Worm (Caenorhabditis elegans) whole organism, L3 larva: ENCODE measurements around the gene F25H9.6.

Source experiments
- R02D3.7 ChIP-seq: fragments of 150-350 bp; optimal IDR thresholded peaks from 2 replicates; lab custom pipeline; 2014; ENCODE audit warnings: missing biosample characterization, missing genetic modification characterization
- ZK546.5 ChIP-seq: sonication (generic microtip); optimal IDR thresholded peaks from 2 replicates; lab custom pipeline; 2017; ENCODE audit warnings: missing biosample characterization, missing genetic modification characterization
- aly-2 ChIP-seq: fragments of 150-350 bp; optimal IDR thresholded peaks from 2 replicates; lab custom pipeline; 2014; ENCODE audit warnings: missing biosample characterization, missing genetic modification characterization
- ama-1 ChIP-seq: fragments of 150-350 bp; optimal IDR thresholded peaks from 2 replicates; lab custom pipeline; 2018
- ceh-28 ChIP-seq: fragments of 150-350 bp; optimal IDR thresholded peaks from 2 replicates; lab custom pipeline; 2014; ENCODE audit warnings: missing biosample characterization, missing genetic modification reagents, missing genetic modification characterization
- ceh-9 ChIP-seq: sonication (generic microtip); optimal IDR thresholded peaks from 2 replicates; lab custom pipeline; 2018; ENCODE audit warnings: missing biosample characterization, missing genetic modification characterization
- daf-12 ChIP-seq: fragments of 150-350 bp; optimal IDR thresholded peaks from 2 replicates; lab custom pipeline; 2014; ENCODE audit warnings: missing biosample characterization, missing genetic modification reagents, missing genetic modification characterization
- egl-27 ChIP-seq: sonication (generic microtip); optimal IDR thresholded peaks from 4 replicates; lab custom pipeline; 2017; ENCODE audit warnings: missing biosample characterization, missing genetic modification reagents, missing genetic modification characterization
- egl-5 ChIP-seq: fragments of 150-350 bp; optimal IDR thresholded peaks from 2 replicates; lab custom pipeline; 2017; ENCODE audit warnings: missing biosample characterization, missing genetic modification reagents, missing genetic modification characterization, inconsistent platforms
- elt-1 ChIP-seq: fragments of 150-350 bp; optimal IDR thresholded peaks from 2 replicates; lab custom pipeline; 2014; ENCODE audit warnings: missing biosample characterization, missing genetic modification characterization
- elt-2 ChIP-seq: sonication (generic microtip); optimal IDR thresholded peaks from 2 replicates; lab custom pipeline; 2016; ENCODE audit warnings: missing genetic modification reagents, mild to moderate bottlenecking, missing genetic modification characterization, missing compliant biosample characterization
- elt-3 ChIP-seq, 3 experiments: fragments of 150-350 bp in 1 of 3; sonication (generic microtip) in 2 of 3; optimal IDR thresholded peaks; 2 replicates in 2 of 3; 4 replicates in 1 of 3; lab custom pipeline; 2014 to 2017; ENCODE audit warnings: missing biosample characterization in 3 of 3, missing genetic modification characterization in 3 of 3
- fkh-10 ChIP-seq: sonication (generic microtip); optimal IDR thresholded peaks from 2 replicates; lab custom pipeline; 2017; ENCODE audit warnings: missing biosample characterization, missing genetic modification reagents, missing genetic modification characterization
- fkh-2 ChIP-seq: fragments of 150-350 bp; optimal IDR thresholded peaks from 2 replicates; lab custom pipeline; 2014; ENCODE audit warnings: missing biosample characterization, missing genetic modification reagents, missing genetic modification characterization
- fos-1 ChIP-seq: fragments of 150-350 bp; optimal IDR thresholded peaks from 2 replicates; lab custom pipeline; 2014; ENCODE audit warnings: missing biosample characterization, missing genetic modification characterization
- hmg-11 ChIP-seq: sonication (generic microtip); optimal IDR thresholded peaks from 2 replicates; lab custom pipeline; 2016; ENCODE audit warnings: missing genetic modification characterization, missing compliant biosample characterization
- jun-1 ChIP-seq: fragments of 150-350 bp; optimal IDR thresholded peaks from 2 replicates; lab custom pipeline; 2014; ENCODE audit warnings: missing biosample characterization, missing genetic modification reagents, missing genetic modification characterization
- lin-15B ChIP-seq: fragments of 150-350 bp; optimal IDR thresholded peaks from 2 replicates; lab custom pipeline; 2014; ENCODE audit warnings: missing biosample characterization, missing genetic modification characterization
- lin-39 ChIP-seq: fragments of 150-350 bp; optimal IDR thresholded peaks from 2 replicates; lab custom pipeline; 2018; ENCODE audit warnings: missing biosample characterization, missing genetic modification reagents, missing genetic modification characterization
- mdl-1 ChIP-seq: fragments of 150-350 bp; optimal IDR thresholded peaks from 2 replicates; lab custom pipeline; 2014; ENCODE audit warnings: missing biosample characterization, missing genetic modification characterization
- mml-1 ChIP-seq: fragments of 150-350 bp; sonication (generic microtip); optimal IDR thresholded peaks from 3 replicates; lab custom pipeline; 2014; ENCODE audit warnings: missing biosample characterization, missing genetic modification characterization
- nfya-1 ChIP-seq: sonication (generic microtip); optimal IDR thresholded peaks from 2 replicates; lab custom pipeline; 2017; ENCODE audit warnings: missing genetic modification characterization, mild to moderate bottlenecking, missing compliant biosample characterization, antibody characterized with exemption, moderate library complexity; ENCODE audit not compliant: insufficient read depth
- nhr-11 ChIP-seq: fragments of 150-350 bp; optimal IDR thresholded peaks from 2 replicates; lab custom pipeline; 2014; ENCODE audit warnings: missing biosample characterization, missing genetic modification characterization
- nhr-12 ChIP-seq: fragments of 150-350 bp; optimal IDR thresholded peaks from 2 replicates; lab custom pipeline; 2014; ENCODE audit warnings: missing biosample characterization, missing genetic modification characterization
- nhr-23 ChIP-seq: fragments of 150-350 bp; optimal IDR thresholded peaks from 2 replicates; lab custom pipeline; 2014; ENCODE audit warnings: missing biosample characterization, missing genetic modification reagents, missing genetic modification characterization
- nhr-237 ChIP-seq: fragments of 150-350 bp; optimal IDR thresholded peaks from 2 replicates; lab custom pipeline; 2014; ENCODE audit warnings: missing biosample characterization, missing genetic modification characterization
- nhr-25 ChIP-seq: sonication (generic microtip); optimal IDR thresholded peaks from 2 replicates; lab custom pipeline; 2017; ENCODE audit warnings: missing biosample characterization, missing genetic modification characterization
- nhr-43 ChIP-seq: sonication (generic microtip); optimal IDR thresholded peaks from 2 replicates; lab custom pipeline; 2016; ENCODE audit warnings: mild to moderate bottlenecking, missing genetic modification characterization, missing compliant biosample characterization; ENCODE audit not compliant: poor library complexity, severe bottlenecking
- nhr-67 ChIP-seq: fragments of 150-350 bp; optimal IDR thresholded peaks from 2 replicates; lab custom pipeline; 2014; ENCODE audit warnings: missing biosample characterization, missing genetic modification characterization
- nhr-77 ChIP-seq: fragments of 150-350 bp; optimal IDR thresholded peaks from 2 replicates; lab custom pipeline; 2014; ENCODE audit warnings: missing biosample characterization, missing genetic modification characterization
- pha-4 ChIP-seq: fragments of 150-350 bp; optimal IDR thresholded peaks from 2 replicates; lab custom pipeline; 2014; ENCODE audit warnings: missing biosample characterization, missing genetic modification reagents, missing genetic modification characterization
- pqm-1 ChIP-seq: fragments of 150-350 bp; optimal IDR thresholded peaks from 2 replicates; lab custom pipeline; 2017; ENCODE audit warnings: missing biosample characterization, missing genetic modification characterization, inconsistent platforms
- sea-2 ChIP-seq: fragments of 150-350 bp; sonication (generic microtip); optimal IDR thresholded peaks from 4 replicates; lab custom pipeline; 2014; ENCODE audit warnings: missing biosample characterization, missing genetic modification reagents, missing genetic modification characterization
- skn-1 ChIP-seq: fragments of 150-350 bp; optimal IDR thresholded peaks from 2 replicates; lab custom pipeline; 2014; ENCODE audit warnings: missing biosample characterization, missing genetic modification characterization
- snpc-4 ChIP-seq: fragments of 150-350 bp; optimal IDR thresholded peaks from 2 replicates; lab custom pipeline; 2014; ENCODE audit warnings: missing biosample characterization, missing genetic modification characterization
- tbx-2 ChIP-seq: sonication (generic microtip); optimal IDR thresholded peaks from 2 replicates; lab custom pipeline; 2016; ENCODE audit warnings: mild to moderate bottlenecking, missing genetic modification characterization, missing compliant biosample characterization
- unc-39 ChIP-seq: sonication (generic microtip); optimal IDR thresholded peaks from 4 replicates; lab custom pipeline; 2017; ENCODE audit warnings: missing biosample characterization, missing genetic modification characterization
- unc-62 ChIP-seq: fragments of 150-350 bp; sonication (generic microtip); optimal IDR thresholded peaks from 4 replicates; lab custom pipeline; 2014; ENCODE audit warnings: missing biosample characterization, missing genetic modification reagents, missing genetic modification characterization
- zag-1 ChIP-seq: fragments of 150-350 bp; optimal IDR thresholded peaks from 2 replicates; lab custom pipeline; 2014; ENCODE audit warnings: missing biosample characterization, missing genetic modification characterization
- ztf-11 ChIP-seq: fragments of 150-350 bp; optimal IDR thresholded peaks from 2 replicates; lab custom pipeline; 2014; ENCODE audit warnings: missing biosample characterization, missing genetic modification characterization
- ztf-4 ChIP-seq: fragments of 150-350 bp; optimal IDR thresholded peaks from 2 replicates; lab custom pipeline; 2014; ENCODE audit warnings: missing biosample characterization, missing genetic modification characterization

F25H9.6 gene

DNA sequence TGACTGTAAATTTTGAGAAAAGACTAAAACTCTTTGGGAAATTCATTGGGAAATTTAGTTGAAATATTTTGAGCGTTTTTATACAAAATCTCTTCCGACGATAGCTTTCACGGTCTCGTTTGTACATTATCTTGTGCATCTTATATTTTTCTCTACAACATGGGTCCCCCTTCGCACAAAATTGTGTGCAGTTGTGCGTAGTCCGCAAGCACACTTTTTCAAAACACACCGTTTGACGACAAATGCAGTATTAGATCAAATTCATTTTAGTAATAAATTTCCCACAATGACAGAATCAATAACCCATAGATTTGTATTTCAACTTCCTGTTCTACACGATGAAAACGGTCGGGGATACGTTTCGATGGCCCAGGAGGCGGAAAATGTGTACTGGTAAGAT, 10.3 kb downstream of the F25H9.6 start, which contains the start of gene F25H9.2:
Gene F25H9.2, plus strand, starts transcription at position 226 of the 400 bp plus-strand sequence.
- TF ChIP-seq lin-15B = peak; percentile 20
- TF ChIP-seq zag-1 (tag; lab: Kevin White, UChicago) = no peak
- peak; percentile 39 for TF ChIP-seq hmg-11
- peak; percentile 5 for TF ChIP-seq elt-2
- TF ChIP-seq nhr-67 (tag; lab: Kevin White, UChicago) = no peak
- no peak for TF ChIP-seq fos-1 (tag; lab: Kevin White, UChicago)

- TF ChIP-seq ceh-28 (no peak), daf-12 (no peak), ztf-11 (no peak), nhr-25 (tag; lab: Kevin White, UChicago) (no peak), sea-2 (no peak), fos-1 (tag; lab: Kevin White, UChicago) (no peak), ztf-4 (tag; lab: Kevin White, UChicago) (no peak), elt-1 (no peak)
These were observed 12.7 kb downstream of the F25H9.6 start, which contains the start of gene lurp-3 for ce11 chrV:13455448-13455847. Gene lurp-3 (plus strand): TSS chrV:13455748.

DNA sequence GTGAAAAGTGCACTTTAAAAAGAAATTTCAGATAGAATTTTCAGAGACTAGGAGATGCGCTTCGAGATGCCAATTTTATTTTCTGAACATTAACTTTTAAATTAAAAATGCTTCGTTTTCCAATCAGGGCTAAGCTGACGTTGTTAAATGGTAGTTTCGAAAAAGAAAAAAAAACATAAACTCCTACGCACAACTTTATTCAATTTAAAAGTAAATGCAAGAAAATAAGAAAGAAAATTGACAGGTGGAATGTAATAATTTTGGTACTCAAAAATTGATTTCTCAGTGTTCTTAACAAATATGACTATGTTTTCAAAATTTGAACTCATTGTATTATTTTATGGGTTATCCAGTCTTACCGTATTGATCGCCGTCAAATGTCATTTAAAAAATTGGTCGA, 14.8 kb downstream of the F25H9.6 start, which contains the start of gene lurp-2:
Gene lurp-2, plus strand, starts transcription at position 301 of the 400 bp plus-strand sequence.
- TF ChIP-seq skn-1 (no peak), R02D3.7 (no peak), pha-4 (tag; lab: Kevin White, UChicago) (no peak), lin-39 (tag; lab: Kevin White, UChicago) (no peak), daf-12 (no peak), mml-1 (tag; lab: Kevin White, UChicago) (no peak), hmg-11 (no peak), mdl-1 (tag; lab: Kevin White, UChicago) (no peak), ztf-11 (no peak), egl-27 (tag; lab: Kevin White, UChicago) (no peak), elt-1 (no peak), fkh-2 (no peak), unc-62 (no peak), ZK546.5 (no peak), nhr-237 (tag; lab: Kevin White, UChicago) (no peak), ceh-28 (no peak), aly-2 (tag; lab: Kevin White, UChicago) (no peak)

- peak; percentile 54 for TF ChIP-seq elt-2
- no peak for TF ChIP-seq hmg-11
- no peak for TF ChIP-seq nhr-11 (tag; lab: Kevin White, UChicago)
- TF ChIP-seq egl-5 = no peak
- TF ChIP-seq lin-39 (tag; lab: Kevin White, UChicago) = no peak
- no peak for TF ChIP-seq aly-2 (tag; lab: Kevin White, UChicago)
- no peak for TF ChIP-seq ztf-11
- no peak for TF ChIP-seq snpc-4 (tag; lab: Kevin White, UChicago)
- no peak for TF ChIP-seq nhr-12 (tag; lab: Kevin White, UChicago)
- no peak for TF ChIP-seq skn-1
- no peak for TF ChIP-seq ZK546.5
- no peak for TF ChIP-seq ama-1 (lab: Kevin White, UChicago)
- TF ChIP-seq R02D3.7 = no peak
- peak; percentile 3 for TF ChIP-seq nfya-1
- TF ChIP-seq elt-1 = peak; percentile 72
- TF ChIP-seq nhr-23 = no peak
- no peak for TF ChIP-seq unc-39
- TF ChIP-seq tbx-2 (tag; lab: Kevin White, UChicago) = no peak
- no peak for TF ChIP-seq mml-1 (tag; lab: Kevin White, UChicago)
- TF ChIP-seq nhr-67 (tag; lab: Kevin White, UChicago) = no peak
- TF ChIP-seq nhr-43 = no peak
- peak; percentile 72 for TF ChIP-seq nhr-25 (tag; lab: Kevin White, UChicago)
- TF ChIP-seq unc-62 = no peak
- TF ChIP-seq mdl-1 (tag; lab: Kevin White, UChicago) = no peak
- TF ChIP-seq elt-3 (tag; optimal IDR thresholded peaks at IDR 0.05; lab: Kevin White, UChicago) = no peak
- TF ChIP-seq fkh-2 = no peak
- no peak for TF ChIP-seq fos-1 (tag; lab: Kevin White, UChicago)
- peak; percentile 22 for TF ChIP-seq pha-4 (tag; lab: Kevin White, UChicago)
- no peak for TF ChIP-seq pqm-1 (tag; lab: Kevin White, UChicago)
- no peak for TF ChIP-seq nhr-77 (tag; lab: Kevin White, UChicago)
- TF ChIP-seq daf-12 = no peak
- no peak for TF ChIP-seq ceh-9 (tag; lab: Kevin White, UChicago)
- peak; percentile 67 for TF ChIP-seq jun-1 (tag; lab: Kevin White, UChicago)
- no peak for TF ChIP-seq egl-27 (tag; lab: Kevin White, UChicago)
- TF ChIP-seq fkh-10 (GFP tag; lab: Kevin White, UChicago) = no peak
These were observed 22.8 kb downstream of the F25H9.6 start, which contains the start of gene Y2H9A.4 for ce11 chrV:13445229-13445949. Gene Y2H9A.4 (plus strand): TSS chrV:13445899.
